Fruit fly (Drosophila melanogaster) ovary, adult (tissue): ENCODE measurements around the gene mxc.

ENCODE experiments used
- CG17801 ChIP-seq: fragments of 200-800 bp; optimal IDR thresholded peaks from 2 replicates; lab custom pipeline; 2019; ENCODE audit warnings: missing biosample characterization, mild to moderate bottlenecking, missing genetic modification characterization, moderate library complexity; ENCODE audit not compliant: partially characterized antibody

mxc gene

dm6 chrX:9243417-9243884 lies at the start of gene mxc, which contains the start of gene Larp7:
Gene mxc, minus strand, starts transcription at chrX:9243467.
Gene Larp7, plus strand, starts transcription at chrX:9243817.
- TF ChIP-seq CG17801: peak; percentile 72

dm6 chrX:9291270-9291669 lies 48.0 kb upstream of the mxc start:
- no peak for TF ChIP-seq CG17801

dm6 chrX:9286386-9286785 lies 43.1 kb upstream of the mxc start:
- TF ChIP-seq CG17801: no peak

dm6 chrX:9284024-9284738 lies 40.9 kb upstream of the mxc start, which contains the start of gene lz:
Gene lz, plus strand, starts transcription at chrX:9284649.
- no peak for TF ChIP-seq CG17801

- peak; percentile 18 for TF ChIP-seq CG17801
Measured at dm6 chrX:9282783-9283289, 39.6 kb upstream of the mxc start, which contains the start of gene c11.1. Gene c11.1, minus strand, starts transcription at chrX:9283117.

dm6 chrX:9281998-9282644 lies 38.9 kb upstream of the mxc start:
- no peak for TF ChIP-seq CG17801

dm6 chrX:9272830-9273507 lies 29.7 kb upstream of the mxc start, which contains the start of the genes Cfp1 and Aladin:
Gene Cfp1, minus strand, starts transcription at chrX:9272960.
Gene Aladin, plus strand, starts transcription at chrX:9273413.
- no peak for TF ChIP-seq CG17801

dm6 chrX:9269825-9270224 lies 26.6 kb upstream of the mxc start, which contains the start of gene CG17440:
Gene CG17440, minus strand, starts transcription at chrX:9269925.
- TF ChIP-seq CG17801: no peak

dm6 chrX:9267598-9267997 lies 24.3 kb upstream of the mxc start, which contains the start of gene Erk7:
Gene Erk7, minus strand, starts transcription at chrX:9267698.
- TF ChIP-seq CG17801: no peak

dm6 chrX:9266082-9266481 lies 22.8 kb upstream of the mxc start:
- peak; percentile 15 for TF ChIP-seq CG17801

- TF ChIP-seq CG17801: peak; percentile 34
Measured at dm6 chrX:9255964-9256520, 12.8 kb upstream of the mxc start, which contains the start of gene ric8a. Gene ric8a, plus strand, starts transcription at chrX:9256168.

- TF ChIP-seq CG17801: no peak
Measured at dm6 chrX:9255021-9255420, 11.8 kb upstream of the mxc start.

- no peak for TF ChIP-seq CG17801
Measured at dm6 chrX:9252051-9252708, 8.9 kb upstream of the mxc start.

dm6 chrX:9251212-9251877 lies 8.1 kb upstream of the mxc start:
- TF ChIP-seq CG17801: no peak

dm6 chrX:9250161-9250831 lies 7.0 kb upstream of the mxc start, which contains the start of gene CG17754:
Gene CG17754, plus strand, starts transcription at chrX:9250420.
- TF ChIP-seq CG17801: peak; percentile 62
